Fruit fly (Drosophila melanogaster) S2 (cell line): ENCODE measurements around the gene CG14856.

Source experiments
- CG8478 ChIP-seq: fragments of >200 bp; optimal IDR thresholded peaks from 2 replicates; lab custom pipeline; 2018
- CTCF ChIP-seq, 2 experiments: fragments of >200 bp; optimal IDR thresholded peaks; 2 replicates each; lab custom pipeline; 2018

dm6 chr3R:14765364-14765993 is 33.3 kb upstream of the CG14856 start:
- no peak for TF ChIP-seq CTCF (optimal IDR thresholded peaks at IDR 0.05; lab: Kevin White, UChicago)
- TF ChIP-seq CG8478 (lab: Kevin White, UChicago), result no peak
